Worm (Caenorhabditis elegans): ENCODE measurements around the gene srbc-10.

DNA sequence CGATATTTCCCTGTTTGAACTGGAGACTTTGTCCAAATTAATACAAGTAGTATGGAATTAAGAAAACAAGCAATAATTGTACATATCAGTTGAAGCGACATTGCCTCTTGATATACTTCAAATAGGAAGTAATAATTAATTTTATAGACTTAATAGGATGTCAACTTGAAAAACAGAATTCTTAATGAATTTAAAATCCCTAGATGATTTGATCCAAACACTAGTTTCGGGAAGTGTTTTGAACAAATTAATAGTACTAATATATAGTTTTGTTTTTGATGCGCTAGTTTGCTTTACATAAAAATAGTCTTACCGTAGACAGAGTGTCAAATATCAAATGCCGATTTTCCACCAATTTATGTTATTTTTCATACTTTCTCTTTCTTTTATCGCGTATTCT lies 14.4 kb downstream of the srbc-10 start, which contains the start of gene str-190:
- no peak for TF ChIP-seq nhr-237 (tag; optimal IDR thresholded peaks at IDR 0.05)
- no peak for TF ChIP-seq unc-62 (GFP tag; optimal IDR thresholded peaks at IDR 0.05)
- no peak for TF ChIP-seq lin-13 (tag; optimal IDR thresholded peaks at IDR 0.05)
- no peak for TF ChIP-seq bed-3 (GFP tag; optimal IDR thresholded peaks at IDR 0.05)
- TF ChIP-seq blmp-1 (tag; optimal IDR thresholded peaks at IDR 0.05) = no peak
- TF ChIP-seq elt-1 (tag; optimal IDR thresholded peaks at IDR 0.05; ENCODE audit: borderline replicate concordance, insufficient read depth) = no peak
- TF ChIP-seq hlh-1 (tag; optimal IDR thresholded peaks at IDR 0.05) = no peak
- no peak for TF ChIP-seq ztf-11 (tag; optimal IDR thresholded peaks at IDR 0.05)
